Fruit fly (Drosophila melanogaster) whole organism, pupa: Measurements from ENCODE around the gene tbrd-1.

Experiments used
- CG10348 ChIP-seq: fragments of 200-800 bp; sonication (Bioruptor generic); IDR thresholded peaks from 2 replicates; pipeline ENCODE4 v1.3.6; 2022; ENCODE audit warnings: missing biosample characterization, missing genetic modification characterization
- CG12605 ChIP-seq: fragments of 200-800 bp; sonication (Bioruptor generic); IDR thresholded peaks from 2 replicates; pipeline ENCODE4 v1.3.6; 2022; ENCODE audit warnings: missing biosample characterization, missing genetic modification characterization
- CG13204 ChIP-seq: fragments of 200-800 bp; sonication (Bioruptor generic); optimal IDR thresholded peaks from 2 replicates; lab custom pipeline; 2018; ENCODE audit warnings: missing biosample characterization, mild to moderate bottlenecking, missing genetic modification characterization, moderate library complexity
- CG14655 ChIP-seq: fragments of 200-800 bp; sonication (Bioruptor generic); optimal IDR thresholded peaks from 3 replicates; lab custom pipeline; 2017; ENCODE audit warnings: mild to moderate bottlenecking, missing biosample characterization, missing genetic modification reagents, missing genetic modification characterization
- CG15710 ChIP-seq: fragments of 200-800 bp; sonication (Bioruptor generic); optimal IDR thresholded peaks from 2 replicates; lab custom pipeline; 2018; ENCODE audit warnings: missing biosample characterization, mild to moderate bottlenecking, missing genetic modification characterization, moderate library complexity
- CG17806 ChIP-seq: fragments of 200-800 bp; sonication (Bioruptor generic); optimal IDR thresholded peaks from 2 replicates; lab custom pipeline; 2018; ENCODE audit warnings: missing biosample characterization, mild to moderate bottlenecking, missing genetic modification characterization, moderate library complexity
- CG32121 ChIP-seq: fragments of 200-800 bp; sonication (Bioruptor generic); IDR thresholded peaks from 2 replicates; pipeline ENCODE4 v1.3.6; 2022; ENCODE audit warnings: missing biosample characterization, missing genetic modification characterization
- CG34367 ChIP-seq: fragments of 200-800 bp; sonication (Bioruptor generic); optimal IDR thresholded peaks from 2 replicates; lab custom pipeline; 2018; ENCODE audit warnings: missing biosample characterization, mild to moderate bottlenecking, missing genetic modification characterization
- CG4496 ChIP-seq: fragments of 200-800 bp; sonication (Bioruptor generic); IDR thresholded peaks from 3 replicates; pipeline ENCODE4 v1.3.6; 2022; ENCODE audit warnings: missing biosample characterization, missing genetic modification characterization
- CG8159 ChIP-seq: fragments of 200-800 bp; sonication (Bioruptor generic); optimal IDR thresholded peaks from 3 replicates; lab custom pipeline; 2018; ENCODE audit warnings: missing biosample characterization, mild to moderate bottlenecking, missing genetic modification characterization, moderate library complexity
- CG8301 ChIP-seq: fragments of 200-800 bp; sonication (Bioruptor generic); optimal IDR thresholded peaks from 2 replicates; lab custom pipeline; 2018; ENCODE audit warnings: missing biosample characterization, mild to moderate bottlenecking, missing genetic modification characterization
- CG9948 ChIP-seq: fragments of 200-800 bp; sonication (Bioruptor generic); optimal IDR thresholded peaks from 2 replicates; lab custom pipeline; 2018; ENCODE audit warnings: missing biosample characterization, mild to moderate bottlenecking, missing genetic modification characterization, moderate library complexity
- D1 ChIP-seq: fragments of 200-800 bp; sonication (Bioruptor generic); optimal IDR thresholded peaks from 2 replicates; lab custom pipeline; 2018; ENCODE audit warnings: missing biosample characterization, mild to moderate bottlenecking, missing genetic modification characterization, moderate library complexity
- EcR ChIP-seq: fragments of 200-800 bp; sonication (Bioruptor generic); optimal IDR thresholded peaks from 3 replicates; lab custom pipeline; 2019; ENCODE audit warnings: missing biosample characterization, missing genetic modification characterization, mild to moderate bottlenecking, moderate library complexity, missing genetic modification reagents
- Ets98B ChIP-seq: fragments of 200-800 bp; sonication (Bioruptor generic); IDR thresholded peaks from 2 replicates; pipeline ENCODE4 v1.3.6; 2022; ENCODE audit warnings: missing biosample characterization, missing genetic modification characterization
- Pif1A ChIP-seq: fragments of 200-800 bp; sonication (Bioruptor generic); optimal IDR thresholded peaks from 3 replicates; lab custom pipeline; 2016; ENCODE audit warnings: missing biosample characterization, missing genetic modification characterization
- Pif1B ChIP-seq: fragments of 200-800 bp; sonication (Bioruptor generic); optimal IDR thresholded peaks from 3 replicates; lab custom pipeline; 2016; ENCODE audit warnings: missing biosample characterization, missing genetic modification characterization
- Snoo ChIP-seq: fragments of 200-800 bp; sonication (Bioruptor generic); optimal IDR thresholded peaks from 3 replicates; lab custom pipeline; 2017; ENCODE audit warnings: missing biosample characterization, mild to moderate bottlenecking, missing genetic modification characterization, inconsistent platforms
- fd96Ca ChIP-seq: fragments of 200-800 bp; sonication (Bioruptor generic); IDR thresholded peaks from 3 replicates; pipeline ENCODE4 v1.3.6; 2022; ENCODE audit warnings: missing biosample characterization, missing genetic modification characterization
- gl ChIP-seq: fragments of 200-800 bp; sonication (Bioruptor generic); optimal IDR thresholded peaks from 2 replicates; lab custom pipeline; 2018; ENCODE audit warnings: missing biosample characterization, mild to moderate bottlenecking, missing genetic modification characterization
- rn ChIP-seq: fragments of 200-800 bp; sonication (Bioruptor generic); IDR thresholded peaks from 2 replicates; pipeline ENCODE4 v1.3.6; 2022; ENCODE audit warnings: missing biosample characterization, missing genetic modification characterization

Gene tbrd-1

dm6 chr3R:23900092-23900491 is 6.7 kb upstream of the tbrd-1 start:
- TF ChIP-seq gl (tag; lab: Kevin White, UChicago) (no peak), CG4496 (GFP tag; lab: Robert Waterston, UW) (no peak)

dm6 chr3R:23890886-23891285 is 2.5 kb downstream of the tbrd-1 start, which contains the start of gene TfIIA-S:
Gene TfIIA-S (minus strand): TSS chr3R:23891060.
- TF ChIP-seq CG15710 (peak; percentile 27), CG32121 (GFP tag; lab: Robert Waterston, UW) (no peak), rn (GFP tag; lab: Robert Waterston, UW) (no peak), D1 (tag; lab: Kevin White, UChicago) (no peak), EcR (GFP tag; lab: Kevin White, UChicago) (no peak), CG13204 (GFP tag; lab: Kevin White, UChicago) (no peak)

- TF ChIP-seq CG8301 (tag; lab: Kevin White, UChicago) (no peak), CG17806 (peak; percentile 5), CG12605 (GFP tag; lab: Robert Waterston, UW) (no peak), Pif1A (GFP tag; lab: Kevin White, UChicago) (no peak), CG4496 (GFP tag; lab: Robert Waterston, UW) (no peak), Pif1B (GFP tag; lab: Kevin White, UChicago) (no peak), CG14655 (GFP tag; lab: Kevin White, UChicago) (no peak), Ets98B (GFP tag; lab: Robert Waterston, UW) (no peak), D1 (tag; lab: Kevin White, UChicago) (no peak), rn (GFP tag; lab: Robert Waterston, UW) (no peak), CG32121 (GFP tag; lab: Robert Waterston, UW) (no peak), fd96Ca (no peak), CG9948 (tag; lab: Kevin White, UChicago) (no peak), EcR (GFP tag; lab: Kevin White, UChicago) (peak; percentile 24), CG13204 (GFP tag; lab: Kevin White, UChicago) (no peak), gl (tag; lab: Kevin White, UChicago) (no peak), CG34367 (tag; lab: Kevin White, UChicago) (no peak), CG8159 (peak; percentile 40), CG10348 (GFP tag; lab: Robert Waterston, UW) (no peak), CG15710 (peak; percentile 2), Snoo (tag; lab: Kevin White, UChicago) (no peak)
Measured at dm6 chr3R:23889922-23890321, 3.4 kb downstream of the tbrd-1 start, which contains the start of gene Pli. Gene Pli (minus strand): TSS chr3R:23890052.

dm6 chr3R:23888273-23889220 is 4.8 kb downstream of the tbrd-1 start:
- TF ChIP-seq CG8159 (peak; percentile 4), EcR (GFP tag; lab: Kevin White, UChicago) (peak; percentile 5), Snoo (tag; lab: Kevin White, UChicago) (peak; percentile 40), CG13204 (GFP tag; lab: Kevin White, UChicago) (no peak), CG15710 (peak; percentile 2), rn (GFP tag; lab: Robert Waterston, UW) (0 out of 2 replicates have a peak, but pooled peaks have one; percentile 24), Ets98B (GFP tag; lab: Robert Waterston, UW) (peak; percentile 42), CG9948 (tag; lab: Kevin White, UChicago) (no peak), CG32121 (GFP tag; lab: Robert Waterston, UW) (peak; percentile 26; the same call in 1 of the 2 replicates), gl (tag; lab: Kevin White, UChicago) (no peak), CG14655 (GFP tag; lab: Kevin White, UChicago) (no peak), CG4496 (GFP tag; lab: Robert Waterston, UW) (peak; percentile 58; the same call in 2 of the 3 replicates), D1 (tag; lab: Kevin White, UChicago) (no peak), CG10348 (GFP tag; lab: Robert Waterston, UW) (no peak)
- TF ChIP-seq, all 21 proteins: peak for 8

- TF ChIP-seq rn (GFP tag; lab: Robert Waterston, UW) (0 out of 2 replicates have a peak, but pooled peaks have one; percentile 30), CG15710 (no peak), CG32121 (GFP tag; lab: Robert Waterston, UW) (peak; percentile 45), CG8301 (tag; lab: Kevin White, UChicago) (peak; percentile 44), CG34367 (tag; lab: Kevin White, UChicago) (peak; percentile 10), Pif1B (GFP tag; lab: Kevin White, UChicago) (no peak), CG17806 (peak; percentile 23), CG14655 (GFP tag; lab: Kevin White, UChicago) (no peak), CG4496 (GFP tag; lab: Robert Waterston, UW) (peak; percentile 74), Ets98B (GFP tag; lab: Robert Waterston, UW) (peak; percentile 27; the same call in 1 of the 2 replicates), fd96Ca (peak; percentile 75), Snoo (tag; lab: Kevin White, UChicago) (no peak), CG9948 (tag; lab: Kevin White, UChicago) (no peak), CG13204 (GFP tag; lab: Kevin White, UChicago) (no peak), Pif1A (GFP tag; lab: Kevin White, UChicago) (no peak)
Measured at dm6 chr3R:23887572-23887971, 5.8 kb downstream of the tbrd-1 start.
